Worm (Caenorhabditis elegans): ENCODE measurements around the gene ifas-3.

DNA sequence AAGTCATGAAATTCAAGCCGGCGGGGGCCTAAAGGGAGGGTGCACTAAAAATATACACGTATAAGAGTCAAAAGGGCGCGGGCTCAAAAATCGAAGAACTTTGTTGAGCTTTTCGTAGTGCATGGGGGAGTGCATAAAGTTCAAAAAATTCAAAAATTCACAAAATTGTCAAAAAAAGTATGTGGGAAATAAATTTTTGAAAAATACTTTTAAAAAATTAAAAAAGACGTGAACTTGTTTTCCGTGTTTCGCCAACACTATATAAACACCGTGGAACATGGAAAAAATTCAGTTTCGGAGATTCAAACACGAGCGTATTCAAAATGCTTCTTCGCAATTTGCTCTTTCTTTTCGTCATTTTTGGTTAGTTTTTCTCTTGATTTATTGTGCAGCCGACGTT lies 12.1 kb upstream of the ifas-3 start, which contains the start of gene Y105C5B.17:
- TF ChIP-seq lin-39 (tag; optimal IDR thresholded peaks at IDR 0.05) (no peak), gei-8 (GFP tag; optimal IDR thresholded peaks at IDR 0.05) (no peak), unc-39 (tag; optimal IDR thresholded peaks at IDR 0.05) (no peak), ama-1 (optimal IDR thresholded peaks at IDR 0.05) (no peak), ceh-20 (GFP tag; IDR thresholded peaks at IDR 0.05) (no peak), aly-2 (tag; optimal IDR thresholded peaks at IDR 0.05) (no peak), ZK546.5 (tag; optimal IDR thresholded peaks at IDR 0.05) (no peak)

Data from whole organism, L4 larva.